Worm (Caenorhabditis elegans): ENCODE measurements around the gene gpn-1.

DNA sequence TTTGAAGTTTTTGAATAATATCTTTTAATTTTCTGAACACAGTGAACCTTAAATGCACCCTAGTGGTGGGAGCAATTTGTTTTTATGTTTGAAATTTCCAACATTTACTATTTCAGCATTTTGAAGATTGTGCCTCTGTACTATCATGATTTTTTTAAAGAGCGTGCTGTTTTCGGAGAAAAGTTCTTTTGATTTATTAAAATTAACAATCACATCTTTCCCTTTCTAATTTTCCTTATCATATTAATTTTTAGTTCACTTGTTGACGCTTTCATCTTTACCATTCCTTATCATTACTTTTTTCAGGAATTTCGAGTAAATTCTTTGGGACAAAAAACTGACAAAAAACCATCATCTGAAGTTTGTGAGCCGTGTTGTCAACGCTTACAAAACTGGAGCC, 26.4 kb downstream of the gpn-1 start, which contains the start of gene nhr-48:
- TF ChIP-seq nhr-25 (tag; optimal IDR thresholded peaks at IDR 0.05; ENCODE audit: borderline replicate concordance, insufficient read depth): no peak
- TF ChIP-seq zag-1 (tag; optimal IDR thresholded peaks at IDR 0.05): no peak

Measured in whole organism, L4 larva.